Worm (Caenorhabditis elegans) whole organism, L3 larva: ENCODE results near the gene twk-49.

ENCODE experiments used
- R02D3.7 ChIP-seq: fragments of 150-350 bp; optimal IDR thresholded peaks from 2 replicates; lab custom pipeline; 2014; ENCODE audit warnings: missing biosample characterization, missing genetic modification characterization
- ZK546.5 ChIP-seq: sonication (generic microtip); optimal IDR thresholded peaks from 2 replicates; lab custom pipeline; 2017; ENCODE audit warnings: missing biosample characterization, missing genetic modification characterization
- aly-2 ChIP-seq: fragments of 150-350 bp; optimal IDR thresholded peaks from 2 replicates; lab custom pipeline; 2014; ENCODE audit warnings: missing biosample characterization, missing genetic modification characterization
- ceh-16 ChIP-seq: sonication (generic microtip); optimal IDR thresholded peaks from 2 replicates; lab custom pipeline; 2017; ENCODE audit warnings: missing biosample characterization, missing genetic modification characterization
- ceh-28 ChIP-seq: fragments of 150-350 bp; optimal IDR thresholded peaks from 2 replicates; lab custom pipeline; 2014; ENCODE audit warnings: missing biosample characterization, missing genetic modification reagents, missing genetic modification characterization
- ceh-9 ChIP-seq: sonication (generic microtip); optimal IDR thresholded peaks from 2 replicates; lab custom pipeline; 2018; ENCODE audit warnings: missing biosample characterization, missing genetic modification characterization
- daf-12 ChIP-seq: fragments of 150-350 bp; optimal IDR thresholded peaks from 2 replicates; lab custom pipeline; 2014; ENCODE audit warnings: missing biosample characterization, missing genetic modification reagents, missing genetic modification characterization
- elt-1 ChIP-seq: fragments of 150-350 bp; optimal IDR thresholded peaks from 2 replicates; lab custom pipeline; 2014; ENCODE audit warnings: missing biosample characterization, missing genetic modification characterization
- elt-2 ChIP-seq: sonication (generic microtip); optimal IDR thresholded peaks from 2 replicates; lab custom pipeline; 2016; ENCODE audit warnings: missing genetic modification reagents, mild to moderate bottlenecking, missing genetic modification characterization, missing compliant biosample characterization
- elt-3 ChIP-seq, 3 experiments: fragments of 150-350 bp in 1 of 3; sonication (generic microtip) in 2 of 3; optimal IDR thresholded peaks; 2 replicates in 2 of 3; 4 replicates in 1 of 3; lab custom pipeline; 2014 to 2017; ENCODE audit warnings: missing biosample characterization in 3 of 3, missing genetic modification characterization in 3 of 3
- fkh-10 ChIP-seq: sonication (generic microtip); optimal IDR thresholded peaks from 2 replicates; lab custom pipeline; 2017; ENCODE audit warnings: missing biosample characterization, missing genetic modification reagents, missing genetic modification characterization
- fos-1 ChIP-seq: fragments of 150-350 bp; optimal IDR thresholded peaks from 2 replicates; lab custom pipeline; 2014; ENCODE audit warnings: missing biosample characterization, missing genetic modification characterization
- hmg-11 ChIP-seq: sonication (generic microtip); optimal IDR thresholded peaks from 2 replicates; lab custom pipeline; 2016; ENCODE audit warnings: missing genetic modification characterization, missing compliant biosample characterization
- lin-15B ChIP-seq: fragments of 150-350 bp; optimal IDR thresholded peaks from 2 replicates; lab custom pipeline; 2014; ENCODE audit warnings: missing biosample characterization, missing genetic modification characterization
- lin-39 ChIP-seq: fragments of 150-350 bp; optimal IDR thresholded peaks from 2 replicates; lab custom pipeline; 2018; ENCODE audit warnings: missing biosample characterization, missing genetic modification reagents, missing genetic modification characterization
- lsy-12 ChIP-seq: sonication (generic microtip); optimal IDR thresholded peaks from 2 replicates; lab custom pipeline; 2016; ENCODE audit warnings: mild to moderate bottlenecking, missing genetic modification characterization, missing compliant biosample characterization
- mdl-1 ChIP-seq: fragments of 150-350 bp; optimal IDR thresholded peaks from 2 replicates; lab custom pipeline; 2014; ENCODE audit warnings: missing biosample characterization, missing genetic modification characterization
- mml-1 ChIP-seq: fragments of 150-350 bp; sonication (generic microtip); optimal IDR thresholded peaks from 3 replicates; lab custom pipeline; 2014; ENCODE audit warnings: missing biosample characterization, missing genetic modification characterization
- nfya-1 ChIP-seq: sonication (generic microtip); optimal IDR thresholded peaks from 2 replicates; lab custom pipeline; 2017; ENCODE audit warnings: missing genetic modification characterization, mild to moderate bottlenecking, missing compliant biosample characterization, antibody characterized with exemption, moderate library complexity; ENCODE audit not compliant: insufficient read depth
- nhr-11 ChIP-seq: fragments of 150-350 bp; optimal IDR thresholded peaks from 2 replicates; lab custom pipeline; 2014; ENCODE audit warnings: missing biosample characterization, missing genetic modification characterization
- nhr-12 ChIP-seq: fragments of 150-350 bp; optimal IDR thresholded peaks from 2 replicates; lab custom pipeline; 2014; ENCODE audit warnings: missing biosample characterization, missing genetic modification characterization
- nhr-237 ChIP-seq: fragments of 150-350 bp; optimal IDR thresholded peaks from 2 replicates; lab custom pipeline; 2014; ENCODE audit warnings: missing biosample characterization, missing genetic modification characterization
- nhr-25 ChIP-seq: sonication (generic microtip); optimal IDR thresholded peaks from 2 replicates; lab custom pipeline; 2017; ENCODE audit warnings: missing biosample characterization, missing genetic modification characterization
- nhr-43 ChIP-seq: sonication (generic microtip); optimal IDR thresholded peaks from 2 replicates; lab custom pipeline; 2016; ENCODE audit warnings: mild to moderate bottlenecking, missing genetic modification characterization, missing compliant biosample characterization; ENCODE audit not compliant: poor library complexity, severe bottlenecking
- nhr-67 ChIP-seq: fragments of 150-350 bp; optimal IDR thresholded peaks from 2 replicates; lab custom pipeline; 2014; ENCODE audit warnings: missing biosample characterization, missing genetic modification characterization
- nhr-77 ChIP-seq: fragments of 150-350 bp; optimal IDR thresholded peaks from 2 replicates; lab custom pipeline; 2014; ENCODE audit warnings: missing biosample characterization, missing genetic modification characterization
- pha-4 ChIP-seq: fragments of 150-350 bp; optimal IDR thresholded peaks from 2 replicates; lab custom pipeline; 2014; ENCODE audit warnings: missing biosample characterization, missing genetic modification reagents, missing genetic modification characterization
- pqm-1 ChIP-seq: fragments of 150-350 bp; optimal IDR thresholded peaks from 2 replicates; lab custom pipeline; 2017; ENCODE audit warnings: missing biosample characterization, missing genetic modification characterization, inconsistent platforms
- sea-2 ChIP-seq: fragments of 150-350 bp; sonication (generic microtip); optimal IDR thresholded peaks from 4 replicates; lab custom pipeline; 2014; ENCODE audit warnings: missing biosample characterization, missing genetic modification reagents, missing genetic modification characterization
- snpc-4 ChIP-seq: fragments of 150-350 bp; optimal IDR thresholded peaks from 2 replicates; lab custom pipeline; 2014; ENCODE audit warnings: missing biosample characterization, missing genetic modification characterization
- tbx-2 ChIP-seq: sonication (generic microtip); optimal IDR thresholded peaks from 2 replicates; lab custom pipeline; 2016; ENCODE audit warnings: mild to moderate bottlenecking, missing genetic modification characterization, missing compliant biosample characterization
- unc-39 ChIP-seq: sonication (generic microtip); optimal IDR thresholded peaks from 4 replicates; lab custom pipeline; 2017; ENCODE audit warnings: missing biosample characterization, missing genetic modification characterization
- unc-62 ChIP-seq: fragments of 150-350 bp; sonication (generic microtip); optimal IDR thresholded peaks from 4 replicates; lab custom pipeline; 2014; ENCODE audit warnings: missing biosample characterization, missing genetic modification reagents, missing genetic modification characterization
- zag-1 ChIP-seq: fragments of 150-350 bp; optimal IDR thresholded peaks from 2 replicates; lab custom pipeline; 2014; ENCODE audit warnings: missing biosample characterization, missing genetic modification characterization
- ztf-11 ChIP-seq: fragments of 150-350 bp; optimal IDR thresholded peaks from 2 replicates; lab custom pipeline; 2014; ENCODE audit warnings: missing biosample characterization, missing genetic modification characterization
- ztf-4 ChIP-seq: fragments of 150-350 bp; optimal IDR thresholded peaks from 2 replicates; lab custom pipeline; 2014; ENCODE audit warnings: missing biosample characterization, missing genetic modification characterization

Gene twk-49

ce11 chrII:6522622-6523254, 23.8 kb upstream of the twk-49 start:
- TF ChIP-seq pqm-1 (tag; lab: Kevin White, UChicago) (peak; percentile 25), nhr-12 (no peak), nhr-43 (tag; lab: Kevin White, UChicago) (peak; percentile 19), nhr-25 (tag; lab: Kevin White, UChicago) (peak; percentile 65), elt-2 (tag; lab: Kevin White, UChicago) (no peak), lin-39 (peak; percentile 30), mml-1 (tag; lab: Kevin White, UChicago) (no peak), ztf-11 (tag; lab: Kevin White, UChicago) (no peak)

ce11 chrII:6521316-6521715, 22.3 kb upstream of the twk-49 start, which contains the start of gene toe-2:
Gene toe-2 (minus strand): TSS chrII:6521385.
- TF ChIP-seq aly-2 (tag; lab: Kevin White, UChicago): no peak
- TF ChIP-seq snpc-4 (tag; lab: Kevin White, UChicago): no peak
- no peak for TF ChIP-seq elt-1 (tag; lab: Kevin White, UChicago)
- TF ChIP-seq R02D3.7 (tag; lab: Kevin White, UChicago): no peak
- peak; percentile 18 for TF ChIP-seq pqm-1 (tag; lab: Kevin White, UChicago)
- no peak for TF ChIP-seq nhr-11 (tag; lab: Kevin White, UChicago)
- no peak for TF ChIP-seq nfya-1
- peak; percentile 55 for TF ChIP-seq elt-2 (tag; lab: Kevin White, UChicago)

ce11 chrII:6520103-6520502, 21.1 kb upstream of the twk-49 start:
- TF ChIP-seq pqm-1 (tag; lab: Kevin White, UChicago) (peak; percentile 91), zag-1 (tag; lab: Kevin White, UChicago) (no peak), elt-2 (tag; lab: Kevin White, UChicago) (peak; percentile 89)

ce11 chrII:6519703-6520102, 20.7 kb upstream of the twk-49 start:
- no peak for TF ChIP-seq nhr-11 (tag; lab: Kevin White, UChicago)
- TF ChIP-seq ceh-28 (tag; lab: Kevin White, UChicago): no peak
- TF ChIP-seq R02D3.7 (tag; lab: Kevin White, UChicago): no peak
- no peak for TF ChIP-seq unc-39 (tag; lab: Kevin White, UChicago)
- TF ChIP-seq ceh-16 (tag; lab: Kevin White, UChicago): no peak
- TF ChIP-seq pqm-1 (tag; lab: Kevin White, UChicago): no peak
- TF ChIP-seq tbx-2 (tag; lab: Kevin White, UChicago): no peak
- TF ChIP-seq nhr-77: no peak

- TF ChIP-seq nhr-237: no peak
- no peak for TF ChIP-seq unc-39 (tag; lab: Kevin White, UChicago)
- TF ChIP-seq fkh-10: no peak
- TF ChIP-seq lsy-12 (tag; lab: Kevin White, UChicago): no peak
- TF ChIP-seq elt-2 (tag; lab: Kevin White, UChicago): no peak
- no peak for TF ChIP-seq nhr-12
- TF ChIP-seq pqm-1 (tag; lab: Kevin White, UChicago): no peak
- TF ChIP-seq lin-15B (tag; lab: Kevin White, UChicago): no peak
- TF ChIP-seq ceh-16 (tag; lab: Kevin White, UChicago): no peak
- TF ChIP-seq aly-2 (tag; lab: Kevin White, UChicago): no peak
Observed at ce11 chrII:6516276-6516675, 17.3 kb upstream of the twk-49 start, which contains the start of gene C56E6.7. Gene C56E6.7 (plus strand): TSS chrII:6516576.

- TF ChIP-seq fos-1 (tag; lab: Kevin White, UChicago): no peak
- TF ChIP-seq pha-4: no peak
- TF ChIP-seq, all 47 proteins: peak for 0
Observed at ce11 chrII:6513911-6514310, 14.9 kb upstream of the twk-49 start, which contains the start of gene R05G9R.1. Gene R05G9R.1 (minus strand): TSS chrII:6514011.

ce11 chrII:6513357-6513756, 14.4 kb upstream of the twk-49 start:
- TF ChIP-seq elt-3 (tag; optimal IDR thresholded peaks at IDR 0.05; lab: Kevin White, UChicago) (no peak), ceh-28 (tag; lab: Kevin White, UChicago) (no peak), sea-2 (GFP tag; lab: Kevin White, UChicago) (no peak), unc-62 (GFP tag; lab: Kevin White, UChicago) (no peak), ZK546.5 (tag; lab: Kevin White, UChicago) (no peak), hmg-11 (tag; lab: Kevin White, UChicago) (no peak), tbx-2 (tag; lab: Kevin White, UChicago) (no peak), nhr-12 (no peak), nhr-25 (tag; lab: Kevin White, UChicago) (no peak), ztf-11 (tag; lab: Kevin White, UChicago) (no peak), elt-2 (tag; lab: Kevin White, UChicago) (no peak), fos-1 (tag; lab: Kevin White, UChicago) (no peak), nhr-67 (no peak), mdl-1 (tag; lab: Kevin White, UChicago) (no peak), R02D3.7 (tag; lab: Kevin White, UChicago) (no peak), snpc-4 (tag; lab: Kevin White, UChicago) (no peak), ztf-4 (tag; lab: Kevin White, UChicago) (no peak), unc-39 (tag; lab: Kevin White, UChicago) (no peak), daf-12 (tag; lab: Kevin White, UChicago) (no peak), ceh-9 (tag; lab: Kevin White, UChicago) (no peak)
